Fruit fly (Drosophila melanogaster): ENCODE data around the gene CG6576.

The CG6576 gene

DNA sequence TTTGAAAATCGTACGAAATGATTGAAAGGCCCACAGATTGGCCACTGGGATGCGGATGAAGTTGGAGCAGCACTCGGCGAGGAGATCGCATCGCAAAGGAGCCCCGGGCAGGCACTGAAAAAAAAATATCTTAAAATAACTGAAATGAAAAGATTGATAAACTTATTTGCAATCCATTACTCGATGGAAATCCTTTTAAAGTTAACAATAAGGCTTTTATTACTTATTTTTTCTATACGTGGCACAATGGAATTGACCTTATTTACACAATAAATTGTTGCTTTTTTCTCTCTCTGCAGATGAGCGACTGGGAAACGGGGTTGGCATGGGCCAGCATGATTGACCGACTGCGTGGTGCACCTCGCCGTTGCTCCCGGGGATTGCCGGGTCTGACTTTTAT lies 4.5 kb upstream of the CG6576 start (continued):
- TF ChIP-seq CG2678 (tag; optimal IDR thresholded peaks at IDR 0.05) (peak; percentile 74), CG9932 (GFP tag; IDR thresholded peaks at IDR 0.05) (no peak), CG12942 (GFP tag; optimal IDR thresholded peaks at IDR 0.05) (no peak), Ptx1 (GFP tag; IDR thresholded peaks at IDR 0.05) (peak; percentile 67), Bgb (GFP tag; IDR thresholded peaks at IDR 0.05; ENCODE audit: partially characterized antibody) (no peak), CG7372 (GFP tag; IDR thresholded peaks at IDR 0.05) (no peak; the same call in 1 of the 2 replicates), Optix (GFP tag; IDR thresholded peaks at IDR 0.05) (peak; percentile 41; the same call in 1 of the 3 replicates), Tbp (GFP tag; optimal IDR thresholded peaks at IDR 0.05) (no peak), CG15601 (tag; optimal IDR thresholded peaks at IDR 0.05) (peak; percentile 28), Usf (GFP tag; optimal IDR thresholded peaks at IDR 0.05) (no peak), CG7839 (tag; optimal IDR thresholded peaks at IDR 0.05) (peak; percentile 57), HmgZ (tag; optimal IDR thresholded peaks at IDR 0.05) (no peak), en (GFP tag; optimal IDR thresholded peaks at IDR 0.05) (no peak), tup (GFP tag; optimal IDR thresholded peaks at IDR 0.05) (no peak), CG33213 (GFP tag; optimal IDR thresholded peaks at IDR 0.05) (no peak), Doc3 (GFP tag; IDR thresholded peaks at IDR 0.05; ENCODE audit: partially characterized antibody) (no peak), CG2889 (GFP tag; IDR thresholded peaks at IDR 0.05) (no peak), Ravus (GFP tag; IDR thresholded peaks at IDR 0.05) (no peak), dimm (GFP tag; IDR thresholded peaks at IDR 0.05) (no peak), Spps (tag; optimal IDR thresholded peaks at IDR 0.05) (no peak), CG10321 (GFP tag; IDR thresholded peaks at IDR 0.05) (no peak), Neu2 (GFP tag; optimal IDR thresholded peaks at IDR 0.05; ENCODE audit: borderline replicate concordance) (no peak), zfh1 (GFP tag; IDR thresholded peaks at IDR 0.05) (peak; percentile 67; the same call in 2 of the 3 replicates), CG6654 (GFP tag; optimal IDR thresholded peaks at IDR 0.05) (peak; percentile 20), ssp (GFP tag; IDR thresholded peaks at IDR 0.05) (peak; percentile 44), sima (GFP tag; optimal IDR thresholded peaks at IDR 0.05) (no peak), CG3995 (GFP tag; optimal IDR thresholded peaks at IDR 0.05) (no peak), sc (optimal IDR thresholded peaks at IDR 0.05) (no peak), sc (GFP tag; optimal IDR thresholded peaks at IDR 0.05) (peak; percentile 36), Deaf1 (tag; optimal IDR thresholded peaks at IDR 0.05) (no peak), CG12744 (GFP tag; optimal IDR thresholded peaks at IDR 0.05) (no peak), Kr (GFP tag; optimal IDR thresholded peaks at IDR 0.05) (no peak), ci (GFP tag; IDR thresholded peaks at IDR 0.05) (peak; percentile 83), Hey (tag; optimal IDR thresholded peaks at IDR 0.05) (no peak), gsb-n (tag; optimal IDR thresholded peaks at IDR 0.05) (peak; percentile 42), Eip74EF (GFP tag; optimal IDR thresholded peaks at IDR 0.05) (peak in 1 of 2 experiments; percentile 33), Poxn (GFP tag; IDR thresholded peaks at IDR 0.05) (no peak), CG1529 (GFP tag; optimal IDR thresholded peaks at IDR 0.05) (peak; percentile 52), Dref (GFP tag; IDR thresholded peaks at IDR 0.05) (no peak), Dbx (GFP tag; IDR thresholded peaks at IDR 0.05) (no peak), CG11456 (GFP tag; IDR thresholded peaks at IDR 0.05) (no peak), CG9727 (GFP tag; optimal IDR thresholded peaks at IDR 0.05) (peak; percentile 20), CG11560 (tag; IDR thresholded peaks at IDR 0.05) (0 out of 3 replicates have a peak, but pooled peaks have one; percentile 50), CG17829 (tag; optimal IDR thresholded peaks at IDR 0.05) (no peak), usp (GFP tag; optimal IDR thresholded peaks at IDR 0.05) (no peak), gsb (GFP tag; IDR thresholded peaks at IDR 0.05) (no peak), CG9797 (GFP tag; optimal IDR thresholded peaks at IDR 0.05) (no peak), ap (GFP tag; IDR thresholded peaks at IDR 0.05) (peak; percentile 52; the same call in 1 of the 2 replicates), CG33557 (GFP tag; optimal IDR thresholded peaks at IDR 0.05) (no peak), lola (GFP tag; optimal IDR thresholded peaks at IDR 0.05) (no peak), MBD-R2 (GFP tag; IDR thresholded peaks at IDR 0.05) (no peak; the same call in 1 of the 2 replicates), az2 (GFP tag; optimal IDR thresholded peaks at IDR 0.05) (peak; percentile 61)
